Worm (Caenorhabditis elegans): ENCODE results near the gene T06D4.1.

ce11 chrII:3332039-3332438, 49.6 kb upstream of the T06D4.1 start, which contains the start of gene irld-27:
- TF ChIP-seq tbx-11 (GFP tag; IDR thresholded peaks at IDR 0.05) (no peak), tbx-37 (GFP tag; conservative IDR thresholded peaks at IDR 0.05) (no peak), ama-1 (optimal IDR thresholded peaks at IDR 0.05) (no peak), ceh-13 (GFP tag; optimal IDR thresholded peaks at IDR 0.05) (no peak), B0310.2 (tag; optimal IDR thresholded peaks at IDR 0.05) (no peak), hnd-1 (tag; optimal IDR thresholded peaks at IDR 0.05) (no peak)

All from whole organism, early embryonic.